Fruit fly (Drosophila melanogaster) S2 (cell line): ENCODE results near the gene CG9922.

Experiments
- CG8478 ChIP-seq: fragments of >200 bp; optimal IDR thresholded peaks from 2 replicates; lab custom pipeline; 2018
- CTCF ChIP-seq, 2 experiments: fragments of >200 bp; optimal IDR thresholded peaks; 2 replicates each; lab custom pipeline; 2018

dm6 chr3R:14014580-14014979 lies 21.6 kb downstream of the CG9922 start:
- TF ChIP-seq CTCF (optimal IDR thresholded peaks at IDR 0.05; lab: Kevin White, UChicago) (no peak), CG8478 (lab: Kevin White, UChicago) (no peak)
